Fruit fly (Drosophila melanogaster) whole organism, embryonic: ENCODE results near the gene Polr1C.
A peak's percentile ranks its signal among the peaks of the same experiment; 100 is the strongest.

Source experiments
- Aef1 ChIP-seq: fragments of 200-800 bp; sonication (Bioruptor generic); IDR thresholded peaks from 3 replicates; pipeline ENCODE4 v1.3.6; 2022; ENCODE audit warnings: missing biosample characterization, missing genetic modification characterization
- BEAF-32 ChIP-seq: fragments of 200-800 bp; sonication (Bioruptor generic); optimal IDR thresholded peaks from 3 replicates; lab custom pipeline; 2017; ENCODE audit warnings: missing biosample characterization, missing genetic modification characterization, mild to moderate bottlenecking, moderate library complexity, missing genetic modification reagents
- Blimp-1 ChIP-seq: fragments of 200-800 bp; sonication (Bioruptor generic); optimal IDR thresholded peaks from 3 replicates; lab custom pipeline; 2018; ENCODE audit warnings: missing biosample characterization, missing genetic modification characterization, mild to moderate bottlenecking, moderate library complexity, missing genetic modification reagents
- Bteb2 ChIP-seq: fragments of 200-800 bp; sonication (Bioruptor generic); optimal IDR thresholded peaks from 2 replicates; lab custom pipeline; 2016; ENCODE audit warnings: missing biosample characterization, missing genetic modification characterization
- C15 ChIP-seq: fragments of 200-800 bp; sonication (Bioruptor generic); IDR thresholded peaks from 3 replicates; pipeline ENCODE4 v1.3.6; 2022; ENCODE audit warnings: missing biosample characterization, missing genetic modification characterization
- CG1024 ChIP-seq: fragments of 200-800 bp; sonication (Bioruptor generic); IDR thresholded peaks from 2 replicates; pipeline ENCODE4 v1.3.6; 2022; ENCODE audit warnings: missing biosample characterization, missing genetic modification characterization
- CG11093 ChIP-seq: fragments of 200-800 bp; sonication (Bioruptor generic); IDR thresholded peaks from 3 replicates; pipeline ENCODE4 v1.3.6; 2022; ENCODE audit warnings: missing biosample characterization, missing genetic modification characterization
- CG12942 ChIP-seq: fragments of 200-800 bp; sonication (Bioruptor generic); optimal IDR thresholded peaks from 3 replicates; lab custom pipeline; 2016; ENCODE audit warnings: missing biosample characterization, missing genetic modification characterization
- CG13424 ChIP-seq: fragments of 200-800 bp; sonication (Bioruptor generic); optimal IDR thresholded peaks from 2 replicates; lab custom pipeline; 2019; ENCODE audit warnings: missing biosample characterization, mild to moderate bottlenecking, missing genetic modification characterization, moderate library complexity
- CG15514 ChIP-seq: fragments of 200-800 bp; sonication (Bioruptor generic); optimal IDR thresholded peaks from 3 replicates; lab custom pipeline; 2017; ENCODE audit warnings: missing biosample characterization, missing genetic modification characterization, mild to moderate bottlenecking, moderate library complexity, missing genetic modification reagents
- CG1603 ChIP-seq: fragments of 200-800 bp; sonication (Bioruptor generic); optimal IDR thresholded peaks from 2 replicates; lab custom pipeline; 2019; ENCODE audit warnings: missing biosample characterization, mild to moderate bottlenecking, missing genetic modification characterization, moderate library complexity
- CG2875 ChIP-seq: fragments of 200-800 bp; sonication (Bioruptor generic); optimal IDR thresholded peaks from 2 replicates; lab custom pipeline; 2017; ENCODE audit warnings: missing biosample characterization, mild to moderate bottlenecking, missing genetic modification characterization, missing genetic modification reagents
- CG30020 ChIP-seq: fragments of 200-800 bp; optimal IDR thresholded peaks from 2 replicates; lab custom pipeline; 2019; ENCODE audit warnings: missing biosample characterization, mild to moderate bottlenecking, missing genetic modification characterization, moderate library complexity
- CG32767 ChIP-seq: fragments of 200-800 bp; sonication (Bioruptor generic); IDR thresholded peaks from 2 replicates; pipeline ENCODE4 v1.3.6; 2022; ENCODE audit warnings: missing biosample characterization, missing genetic modification characterization
- CG32772 ChIP-seq: fragments of 200-800 bp; sonication (Bioruptor generic); IDR thresholded peaks from 2 replicates; pipeline ENCODE4 v1.3.6; 2022; ENCODE audit warnings: missing biosample characterization, missing genetic modification characterization
- CG4707 ChIP-seq: fragments of 200-800 bp; sonication (Bioruptor generic); optimal IDR thresholded peaks from 2 replicates; lab custom pipeline; 2018; ENCODE audit warnings: missing biosample characterization, mild to moderate bottlenecking, missing genetic modification characterization, moderate library complexity
- CG6765 ChIP-seq: fragments of 200-800 bp; sonication (Bioruptor generic); optimal IDR thresholded peaks from 3 replicates; lab custom pipeline; 2017; ENCODE audit warnings: missing biosample characterization, mild to moderate bottlenecking, missing genetic modification characterization
- CG8281 ChIP-seq: fragments of 200-800 bp; sonication (Bioruptor generic); optimal IDR thresholded peaks from 2 replicates; lab custom pipeline; 2018; ENCODE audit warnings: missing biosample characterization, mild to moderate bottlenecking, missing genetic modification characterization, moderate library complexity
- CG8290 ChIP-seq, 3 experiments: fragments of 200-800 bp; sonication (Bioruptor generic); optimal IDR thresholded peaks; 2 replicates each; lab custom pipeline; 2016 to 2019; ENCODE audit warnings: missing biosample characterization in 3 of 3, missing genetic modification characterization in 3 of 3, mild to moderate bottlenecking in 2 of 3, moderate library complexity in 1 of 3
- CG8924 ChIP-seq: fragments of 200-800 bp; optimal IDR thresholded peaks from 3 replicates; lab custom pipeline; 2019; ENCODE audit warnings: missing biosample characterization, mild to moderate bottlenecking, missing genetic modification characterization, moderate library complexity
- CG9797 ChIP-seq: fragments of 200-800 bp; sonication (Bioruptor generic); optimal IDR thresholded peaks from 3 replicates; lab custom pipeline; 2018; ENCODE audit warnings: missing biosample characterization, mild to moderate bottlenecking, missing genetic modification characterization
- Camta ChIP-seq: fragments of 200-800 bp; sonication (Bioruptor generic); optimal IDR thresholded peaks from 2 replicates; lab custom pipeline; 2016; ENCODE audit warnings: missing biosample characterization, missing genetic modification characterization
- D ChIP-seq, 2 experiments: fragments of 200-800 bp in 1 of 2; fragments of >200 bp in 1 of 2; sonication (Bioruptor generic) in 1 of 2; optimal IDR thresholded peaks; 2 replicates in 1 of 2; 3 replicates in 1 of 2; lab custom pipeline; 2017; ENCODE audit warnings: mild to moderate bottlenecking in 1 of 2, missing biosample characterization in 1 of 2, missing genetic modification characterization in 1 of 2, missing genetic modification reagents in 1 of 2
- Eip74EF ChIP-seq, 2 experiments: fragments of 200-800 bp in 1 of 2; fragments of >200 bp in 1 of 2; sonication (Bioruptor generic) in 1 of 2; optimal IDR thresholded peaks; 2 replicates each; lab custom pipeline; 2017 to 2019; ENCODE audit warnings: missing biosample characterization in 2 of 2, missing genetic modification characterization in 2 of 2, mild to moderate bottlenecking in 1 of 2, moderate library complexity in 1 of 2
- Elba2 ChIP-seq: fragments of 200-800 bp; sonication (Bioruptor generic); optimal IDR thresholded peaks from 3 replicates; lab custom pipeline; 2016; ENCODE audit warnings: missing biosample characterization, missing genetic modification characterization
- Gsc ChIP-seq: fragments of 200-800 bp; sonication (Bioruptor generic); IDR thresholded peaks from 2 replicates; pipeline ENCODE4 v1.3.6; 2022; ENCODE audit warnings: missing biosample characterization, missing genetic modification characterization
- Gug ChIP-seq: fragments of 200-800 bp; sonication (Bioruptor generic); IDR thresholded peaks from 4 replicates; pipeline ENCODE4 v1.3.6; 2022; ENCODE audit warnings: missing biosample characterization, missing genetic modification characterization
- H15 ChIP-seq: fragments of 200-800 bp; sonication (Bioruptor generic); IDR thresholded peaks from 3 replicates; pipeline ENCODE4 v1.3.6; 2022; ENCODE audit warnings: missing biosample characterization, missing genetic modification characterization
- Hmx ChIP-seq: fragments of 200-800 bp; sonication (Bioruptor generic); optimal IDR thresholded peaks from 2 replicates; lab custom pipeline; 2016; ENCODE audit warnings: missing biosample characterization, missing genetic modification characterization
- Nf-YA ChIP-seq: fragments of 200-800 bp; sonication (Bioruptor generic); IDR thresholded peaks from 2 replicates; pipeline ENCODE4 v1.3.6; 2022; ENCODE audit warnings: missing biosample characterization, missing genetic modification characterization
- TFAM ChIP-seq: fragments of 200-800 bp; sonication (Bioruptor generic); optimal IDR thresholded peaks from 2 replicates; lab custom pipeline; 2017; ENCODE audit warnings: missing biosample characterization, missing genetic modification characterization, inconsistent platforms
- Taf1 ChIP-seq: fragments of 200-800 bp; sonication (Bioruptor generic); IDR thresholded peaks from 2 replicates; pipeline ENCODE4 v1.3.6; 2022; ENCODE audit warnings: missing biosample characterization, missing genetic modification characterization
- crp ChIP-seq, 2 experiments: fragments of 200-800 bp; sonication (Bioruptor generic); optimal IDR thresholded peaks; 2 replicates in 1 of 2; 3 replicates in 1 of 2; lab custom pipeline; 2017; ENCODE audit warnings: missing biosample characterization in 2 of 2, missing genetic modification characterization in 2 of 2, mild to moderate bottlenecking in 1 of 2, moderate library complexity in 1 of 2
- eve ChIP-seq, 2 experiments: fragments of >200 bp; optimal IDR thresholded peaks; 2 replicates each; lab custom pipeline; 2017; ENCODE audit warnings: missing biosample characterization in 2 of 2, missing genetic modification characterization in 2 of 2
- gcm ChIP-seq: fragments of 200-800 bp; sonication (Bioruptor generic); optimal IDR thresholded peaks from 2 replicates; lab custom pipeline; 2019; ENCODE audit warnings: missing biosample characterization, mild to moderate bottlenecking, missing genetic modification characterization, moderate library complexity
- jumu ChIP-seq: fragments of 200-800 bp; sonication (Bioruptor generic); optimal IDR thresholded peaks from 3 replicates; lab custom pipeline; 2016; ENCODE audit warnings: missing biosample characterization, missing genetic modification characterization
- ken ChIP-seq: fragments of 200-800 bp; sonication (Bioruptor generic); IDR thresholded peaks from 3 replicates; pipeline ENCODE4 v1.3.6; 2022; ENCODE audit warnings: missing biosample characterization, missing genetic modification characterization
- knrl ChIP-seq: fragments of 200-800 bp; sonication (Bioruptor generic); IDR thresholded peaks from 3 replicates; pipeline ENCODE4 v1.3.6; 2022; ENCODE audit warnings: missing biosample characterization, missing genetic modification characterization; ENCODE audit not compliant: partially characterized antibody
- maf-S ChIP-seq: fragments of 200-800 bp; sonication (Bioruptor generic); optimal IDR thresholded peaks from 2 replicates; lab custom pipeline; 2016; ENCODE audit warnings: missing biosample characterization, missing genetic modification characterization
- oc ChIP-seq: fragments of 200-800 bp; sonication (Bioruptor generic); optimal IDR thresholded peaks from 2 replicates; lab custom pipeline; 2018; ENCODE audit warnings: missing biosample characterization, mild to moderate bottlenecking, missing genetic modification characterization, moderate library complexity
- onecut ChIP-seq: fragments of 200-800 bp; sonication (Bioruptor generic); IDR thresholded peaks from 2 replicates; pipeline ENCODE4 v1.3.6; 2022; ENCODE audit warnings: missing biosample characterization, missing genetic modification characterization
- otp ChIP-seq: fragments of 200-800 bp; sonication (Bioruptor generic); IDR thresholded peaks from 3 replicates; pipeline ENCODE4, ENCODE4 v1.3.6; 2022; ENCODE audit warnings: missing biosample characterization, missing genetic modification characterization
- peb ChIP-seq: fragments of 200-800 bp; sonication (Bioruptor generic); IDR thresholded peaks from 2 replicates; pipeline ENCODE4 v1.3.6; 2022; ENCODE audit warnings: missing biosample characterization, missing genetic modification characterization
- sima ChIP-seq: fragments of 200-800 bp; sonication (Bioruptor generic); optimal IDR thresholded peaks from 2 replicates; lab custom pipeline; 2016; ENCODE audit warnings: missing biosample characterization, missing genetic modification characterization
- sna ChIP-seq: fragments of 200-800 bp; sonication (Bioruptor generic); IDR thresholded peaks from 2 replicates; pipeline ENCODE4 v1.3.6; 2022; ENCODE audit warnings: missing biosample characterization, missing genetic modification characterization; ENCODE audit not compliant: partially characterized antibody
- so ChIP-seq: fragments of 200-800 bp; sonication (Bioruptor generic); IDR thresholded peaks from 3 replicates; pipeline ENCODE4 v1.3.6; 2022; ENCODE audit warnings: missing biosample characterization, missing genetic modification characterization
- sr ChIP-seq: fragments of 200-800 bp; sonication (Bioruptor generic); IDR thresholded peaks from 3 replicates; pipeline ENCODE4 v1.3.6; 2022; ENCODE audit warnings: missing biosample characterization, missing genetic modification characterization
- zen ChIP-seq: fragments of 200-800 bp; sonication (Bioruptor generic); optimal IDR thresholded peaks from 3 replicates; lab custom pipeline; 2018; ENCODE audit warnings: missing biosample characterization, mild to moderate bottlenecking, missing genetic modification characterization, moderate library complexity

The Polr1C gene

DNA sequence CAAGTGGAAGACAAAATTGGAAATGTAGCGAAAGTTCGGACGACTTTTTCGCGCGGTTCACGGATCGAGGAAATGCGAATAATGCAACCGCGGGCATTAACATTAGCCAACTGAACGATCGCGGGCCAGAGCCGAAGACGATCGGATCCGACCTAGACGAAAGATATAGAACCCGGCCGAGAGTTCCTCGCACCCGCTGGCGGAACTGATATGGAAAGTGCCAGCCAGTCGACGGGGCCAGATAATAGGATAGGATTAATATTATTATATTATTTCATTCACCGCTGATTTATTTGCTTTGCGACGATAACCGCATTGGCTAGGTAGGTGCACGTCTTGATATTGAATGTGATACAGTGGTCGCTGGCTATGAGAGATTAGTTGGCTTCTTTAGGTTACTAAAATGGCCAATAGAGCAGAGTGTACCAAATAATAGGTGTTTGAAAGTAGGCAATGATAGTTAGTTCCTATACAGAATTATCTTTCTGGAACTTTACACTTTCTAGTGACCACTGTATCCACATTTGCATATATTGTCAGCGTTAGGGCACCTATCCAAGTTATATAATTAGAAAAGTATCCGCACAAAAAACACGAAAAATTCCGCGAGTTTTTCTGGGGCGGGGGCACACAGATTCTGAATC is 30.7 kb downstream of the Polr1C start (continued):
- TF ChIP-seq so (GFP tag; lab: Robert Waterston, UW) (peak; percentile 70; the same call in 1 of the 3 replicates), BEAF-32 (GFP tag; lab: Kevin White, UChicago) (no peak), CG4707 (GFP tag; lab: Kevin White, UChicago) (peak; percentile 56), CG32772 (GFP tag; lab: Robert Waterston, UW) (peak; percentile 49), CG2875 (GFP tag; lab: Kevin White, UChicago) (no peak), CG8924 (tag; lab: Kevin White, UChicago) (peak; percentile 42), CG30020 (no peak), oc (tag; lab: Kevin White, UChicago) (peak; percentile 17), H15 (GFP tag; lab: Robert Waterston, UW) (peak; percentile 57; the same call in 1 of the 3 replicates), CG1603 (tag; lab: Kevin White, UChicago) (peak; percentile 75), Camta (GFP tag; lab: Kevin White, UChicago) (peak; percentile 30), C15 (GFP tag; lab: Robert Waterston, UW) (0 out of 3 replicates have a peak, but pooled peaks have one; percentile 34), crp (GFP tag; optimal IDR thresholded peaks at IDR 0.05; lab: Kevin White, UChicago) (no peak), CG8290 (GFP tag; optimal IDR thresholded peaks at IDR 0.05; lab: Kevin White, UChicago) (no peak), CG8290 (tag; optimal IDR thresholded peaks at IDR 0.05; lab: Kevin White, UChicago) (peak; percentile 75 to 90), jumu (peak; percentile 48), CG13424 (tag; lab: Kevin White, UChicago) (peak; percentile 64), Gug (GFP tag; lab: Robert Waterston, UW) (peak; percentile 85), eve (GFP tag; optimal IDR thresholded peaks at IDR 0.05; lab: Kevin White, UChicago) (peak in 1 of 2 experiments; percentile 61), D (optimal IDR thresholded peaks at IDR 0.05; lab: Kevin White, UChicago) (no peak), D (GFP tag; optimal IDR thresholded peaks at IDR 0.05; lab: Kevin White, UChicago) (peak; percentile 41), Eip74EF (GFP tag; optimal IDR thresholded peaks at IDR 0.05; lab: Kevin White, UChicago) (no peak), Hmx (GFP tag; lab: Kevin White, UChicago) (peak; percentile 26), Gsc (GFP tag; lab: Robert Waterston, UW) (0 out of 2 replicates have a peak, but pooled peaks have one; percentile 33), CG6765 (GFP tag; lab: Kevin White, UChicago) (peak; percentile 1), knrl (GFP tag; lab: Robert Waterston, UW) (no peak), CG1024 (GFP tag; lab: Robert Waterston, UW) (peak; percentile 73; the same call in 1 of the 2 replicates), Bteb2 (peak; percentile 54), onecut (GFP tag; lab: Robert Waterston, UW) (peak; percentile 45), Taf1 (GFP tag; lab: Robert Waterston, UW) (peak; percentile 68), TFAM (GFP tag; lab: Kevin White, UChicago) (no peak), otp (GFP tag; lab: Robert Waterston, UW) (peak; percentile 61; the same call in 2 of the 3 replicates), maf-S (GFP tag; lab: Kevin White, UChicago) (peak; percentile 38), Blimp-1 (GFP tag; lab: Kevin White, UChicago) (peak; percentile 62), CG15514 (GFP tag; lab: Kevin White, UChicago) (peak; percentile 25), CG11093 (GFP tag; lab: Robert Waterston, UW) (peak; percentile 69), CG9797 (no peak), CG8281 (tag; lab: Kevin White, UChicago) (peak; percentile 33), peb (no peak), sna (no peak), Aef1 (GFP tag; lab: Robert Waterston, UW) (peak; percentile 72), sr (GFP tag; lab: Robert Waterston, UW) (peak; percentile 22; the same call in 1 of the 3 replicates), Nf-YA (GFP tag; lab: Robert Waterston, UW) (no peak), CG12942 (peak; percentile 40), zen (tag; lab: Kevin White, UChicago) (no peak), ken (GFP tag; lab: Robert Waterston, UW) (peak; percentile 70), gcm (GFP tag; lab: Kevin White, UChicago) (no peak), Elba2 (GFP tag; lab: Kevin White, UChicago) (no peak), CG32767 (GFP tag; lab: Robert Waterston, UW) (peak; percentile 47; the same call in 1 of the 2 replicates), sima (GFP tag; lab: Kevin White, UChicago) (peak; percentile 40)
